Fruit fly (Drosophila melanogaster): ENCODE data around the gene Kdm2.

Gene Kdm2

dm6 chr3R:9006129-9006528, 46.2 kb upstream of the Kdm2 start, which contains the start of the genes Prosbeta3 and Iru:
TSS of gene Prosbeta3 (minus strand) at chr3R:9006226.
TSS of gene Iru (plus strand) at chr3R:9006456.
- TF ChIP-seq CG1621 (tag; optimal IDR thresholded peaks at IDR 0.05) (no peak), Lpt (GFP tag; optimal IDR thresholded peaks at IDR 0.05) (no peak), CG6854 (GFP tag; optimal IDR thresholded peaks at IDR 0.05) (no peak), esn (GFP tag; optimal IDR thresholded peaks at IDR 0.05) (peak; percentile 2), pdm3 (GFP tag; optimal IDR thresholded peaks at IDR 0.05) (no peak), Eip78C (GFP tag) (peak; percentile 64), CG7368 (GFP tag; optimal IDR thresholded peaks at IDR 0.05) (no peak), CG15336 (GFP tag; IDR thresholded peaks at IDR 0.05) (no peak), fd59A (GFP tag; optimal IDR thresholded peaks at IDR 0.05) (no peak), Sox14 (GFP tag; optimal IDR thresholded peaks at IDR 0.05) (peak; percentile 13), CG31627 (GFP tag; optimal IDR thresholded peaks at IDR 0.05) (no peak), fkh (GFP tag; optimal IDR thresholded peaks at IDR 0.05) (peak; percentile 86), Hr38 (GFP tag; optimal IDR thresholded peaks at IDR 0.05) (no peak), Eip75B (GFP tag; optimal IDR thresholded peaks at IDR 0.05) (no peak), dsx (GFP tag; optimal IDR thresholded peaks at IDR 0.05; ENCODE audit: poor library complexity, severe bottlenecking) (peak; percentile 53), Blimp-1 (GFP tag; optimal IDR thresholded peaks at IDR 0.05) (no peak)

- no peak for TF ChIP-seq CG6854 (GFP tag; optimal IDR thresholded peaks at IDR 0.05)
- no peak for TF ChIP-seq CG8632 (GFP tag; optimal IDR thresholded peaks at IDR 0.05)
- TF ChIP-seq Met (GFP tag; optimal IDR thresholded peaks at IDR 0.05), result no peak
- no peak for TF ChIP-seq CG32006 (GFP tag; optimal IDR thresholded peaks at IDR 0.05)
- TF ChIP-seq spab (GFP tag; optimal IDR thresholded peaks at IDR 0.05), result no peak
Measured at dm6 chr3R:9007258-9007657, 45.0 kb upstream of the Kdm2 start.

- TF ChIP-seq CG8632 (GFP tag; optimal IDR thresholded peaks at IDR 0.05) (no peak), CG9139 (GFP tag; optimal IDR thresholded peaks at IDR 0.05) (no peak), Hr38 (GFP tag; optimal IDR thresholded peaks at IDR 0.05) (no peak), CG32006 (GFP tag; optimal IDR thresholded peaks at IDR 0.05) (no peak), spab (GFP tag; optimal IDR thresholded peaks at IDR 0.05) (no peak), CG8319 (GFP tag; optimal IDR thresholded peaks at IDR 0.05) (no peak), Ets96B (tag; optimal IDR thresholded peaks at IDR 0.05) (peak; percentile 13), CG6163 (GFP tag; IDR thresholded peaks at IDR 0.05) (0 out of 3 replicates have a peak, but pooled peaks have one; percentile 23), CG3032 (tag; optimal IDR thresholded peaks at IDR 0.05) (peak; percentile 16), CG7368 (GFP tag; optimal IDR thresholded peaks at IDR 0.05) (no peak), Eip78C (GFP tag) (peak; percentile 60), Sox14 (GFP tag; optimal IDR thresholded peaks at IDR 0.05) (peak; percentile 47), net (GFP tag; optimal IDR thresholded peaks at IDR 0.05) (no peak), fkh (GFP tag; optimal IDR thresholded peaks at IDR 0.05) (peak; percentile 39), CG1621 (tag; optimal IDR thresholded peaks at IDR 0.05) (peak; percentile 67)
Measured at dm6 chr3R:9008202-9008601, 44.1 kb upstream of the Kdm2 start, which contains the start of gene CG11983. TSS of gene CG11983 (plus strand) at chr3R:9008321.

dm6 chr3R:9010695-9011094, 41.6 kb upstream of the Kdm2 start:
- no peak for TF ChIP-seq pdm3 (GFP tag; optimal IDR thresholded peaks at IDR 0.05)
- TF ChIP-seq CG32006 (GFP tag; optimal IDR thresholded peaks at IDR 0.05), result no peak
- 0 out of 2 replicates have a peak, but pooled peaks have one; percentile 13 for TF ChIP-seq CG15336 (GFP tag; IDR thresholded peaks at IDR 0.05)
- no peak for TF ChIP-seq CG8632 (GFP tag; optimal IDR thresholded peaks at IDR 0.05)
- no peak for TF ChIP-seq vri (GFP tag; optimal IDR thresholded peaks at IDR 0.05)
- no peak for TF ChIP-seq fd85E (GFP tag; optimal IDR thresholded peaks at IDR 0.05)
- no peak for TF ChIP-seq CG1621 (tag; optimal IDR thresholded peaks at IDR 0.05)

DNA sequence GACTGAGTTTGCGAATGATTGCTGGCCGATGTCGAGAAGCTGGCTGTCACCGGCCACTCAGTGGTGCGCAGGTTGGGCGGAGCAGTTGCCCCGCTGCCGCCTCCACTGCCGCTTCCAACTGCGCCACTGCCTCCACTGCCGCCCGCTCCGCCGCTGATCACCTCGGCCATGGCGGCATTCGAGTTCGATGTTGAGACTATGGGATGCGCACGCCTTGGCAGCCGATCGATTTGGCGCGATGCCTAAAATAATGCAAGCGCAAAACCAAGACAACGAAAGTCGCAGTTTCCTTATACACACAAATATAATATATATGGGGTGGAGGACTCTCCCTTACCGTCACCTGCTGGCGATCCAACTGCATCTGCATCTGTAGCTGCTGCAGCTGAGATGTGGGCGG, 40.6 kb upstream of the Kdm2 start:
- TF ChIP-seq CG8632 (GFP tag; optimal IDR thresholded peaks at IDR 0.05) (no peak), CG10631 (GFP tag; optimal IDR thresholded peaks at IDR 0.05) (no peak), svp (GFP tag) (no peak), Eip93F (GFP tag; optimal IDR thresholded peaks at IDR 0.05) (no peak), Hr4 (GFP tag; optimal IDR thresholded peaks at IDR 0.05) (no peak), CG7368 (GFP tag; optimal IDR thresholded peaks at IDR 0.05) (no peak), Sox15 (GFP tag; optimal IDR thresholded peaks at IDR 0.05) (no peak), fkh (GFP tag; optimal IDR thresholded peaks at IDR 0.05) (no peak), esn (GFP tag; optimal IDR thresholded peaks at IDR 0.05) (no peak)
